Fruit fly (Drosophila melanogaster): ENCODE measurements around the gene amd.

dm6 chr2L:19126888-19127287, 16.9 kb downstream of the amd start:
- TF ChIP-seq Sry-δ (GFP tag; optimal IDR thresholded peaks at IDR 0.05), result no peak
- TF ChIP-seq Sin3A (optimal IDR thresholded peaks at IDR 0.05), result no peak
- no peak for TF ChIP-seq ap (GFP tag; IDR thresholded peaks at IDR 0.05)
- TF ChIP-seq tna (GFP tag; IDR thresholded peaks at IDR 0.05; ENCODE audit: partially characterized antibody), result no peak
- TF ChIP-seq CG43689 (GFP tag; IDR thresholded peaks at IDR 0.05), result no peak
- no peak for TF ChIP-seq ab (GFP tag; optimal IDR thresholded peaks at IDR 0.05)
- TF ChIP-seq hth (optimal IDR thresholded peaks at IDR 0.05), result no peak
- no peak for TF ChIP-seq CG15479 (GFP tag; optimal IDR thresholded peaks at IDR 0.05)
